Fruit fly (Drosophila melanogaster): ENCODE data around the gene tara.
A peak's percentile ranks its signal among the peaks of the same experiment; 100 is the strongest.

tara gene

dm6 chr3R:16207074-16207609 is 18.3 kb upstream of the tara start (continued):
- peak; percentile 97 for TF ChIP-seq CG5180 (GFP tag; optimal IDR thresholded peaks at IDR 0.05)
- TF ChIP-seq CG4282 (GFP tag; optimal IDR thresholded peaks at IDR 0.05): no peak
- TF ChIP-seq nerfin-1 (tag; optimal IDR thresholded peaks at IDR 0.05): peak; percentile 2
- peak; percentile 83 for TF ChIP-seq cg (GFP tag; optimal IDR thresholded peaks at IDR 0.05)
- TF ChIP-seq pros (GFP tag; optimal IDR thresholded peaks at IDR 0.05): peak; percentile 48
- TF ChIP-seq Vsx1 (GFP tag; optimal IDR thresholded peaks at IDR 0.05): no peak
- peak; percentile 97 for TF ChIP-seq CG12769 (tag; optimal IDR thresholded peaks at IDR 0.05)
- no peak for TF ChIP-seq CG16813 (GFP tag; IDR thresholded peaks at IDR 0.05; ENCODE audit: partially characterized antibody)
- no peak for TF ChIP-seq CG9876 (GFP tag; optimal IDR thresholded peaks at IDR 0.05)
- peak; percentile 84 for TF ChIP-seq abd-A (tag; optimal IDR thresholded peaks at IDR 0.05)
- no peak for TF ChIP-seq CG16779 (GFP tag; IDR thresholded peaks at IDR 0.05)
- peak; percentile 37 for TF ChIP-seq twi (tag; optimal IDR thresholded peaks at IDR 0.05)
- TF ChIP-seq chif (GFP tag; optimal IDR thresholded peaks at IDR 0.05): no peak
- no peak for TF ChIP-seq CG4424 (GFP tag; optimal IDR thresholded peaks at IDR 0.05)
- peak; percentile 91 for TF ChIP-seq cwo (GFP tag; optimal IDR thresholded peaks at IDR 0.05)
- TF ChIP-seq kni (GFP tag; optimal IDR thresholded peaks at IDR 0.05): peak; percentile 82
- TF ChIP-seq Xrp1 (GFP tag; IDR thresholded peaks at IDR 0.05): no peak
- TF ChIP-seq Dek (tag; optimal IDR thresholded peaks at IDR 0.05): peak; percentile 44
- TF ChIP-seq tgo (GFP tag; IDR thresholded peaks at IDR 0.05): 0 out of 3 replicates have a peak, but pooled peaks have one; percentile 13
- TF ChIP-seq CG32532 (GFP tag; IDR thresholded peaks at IDR 0.05): 0 out of 2 replicates have a peak, but pooled peaks have one; percentile 10
- peak; percentile 3 for TF ChIP-seq D19B (GFP tag; optimal IDR thresholded peaks at IDR 0.05)
- no peak for TF ChIP-seq CG8359 (GFP tag; optimal IDR thresholded peaks at IDR 0.05; ENCODE audit: borderline replicate concordance)
- 0 out of 2 replicates have a peak, but pooled peaks have one; percentile 9 for TF ChIP-seq tna (GFP tag; IDR thresholded peaks at IDR 0.05; ENCODE audit: partially characterized antibody)
- no peak for TF ChIP-seq Chrac-16 (GFP tag; optimal IDR thresholded peaks at IDR 0.05)
- no peak for TF ChIP-seq oc (tag; optimal IDR thresholded peaks at IDR 0.05)
- 0 out of 2 replicates have a peak, but pooled peaks have one; percentile 7 for TF ChIP-seq lmd (GFP tag; IDR thresholded peaks at IDR 0.05)
- peak; percentile 3 for TF ChIP-seq caup (GFP tag; optimal IDR thresholded peaks at IDR 0.05; ENCODE audit: severe bottlenecking)
- TF ChIP-seq CG2120 (GFP tag; optimal IDR thresholded peaks at IDR 0.05): peak; percentile 43
- TF ChIP-seq sob (GFP tag; IDR thresholded peaks at IDR 0.05): peak; percentile 59; the same call in 1 of the 2 replicates
- TF ChIP-seq CG8290 (GFP tag; optimal IDR thresholded peaks at IDR 0.05): peak; percentile 52
- TF ChIP-seq CG8290 (tag; optimal IDR thresholded peaks at IDR 0.05): peak in 1 of 2 experiments; percentile 81
- TF ChIP-seq Awh (GFP tag; IDR thresholded peaks at IDR 0.05): no peak
- peak; percentile 37 for TF ChIP-seq pfk (GFP tag; optimal IDR thresholded peaks at IDR 0.05)
- TF ChIP-seq CG9609 (GFP tag; optimal IDR thresholded peaks at IDR 0.05): peak; percentile 6
- TF ChIP-seq MESR4 (GFP tag; optimal IDR thresholded peaks at IDR 0.05): peak; percentile 7
- TF ChIP-seq esg (GFP tag; conservative IDR thresholded peaks at IDR 0.05): no peak
- TF ChIP-seq CG11560 (tag; IDR thresholded peaks at IDR 0.05): no peak
- 0 out of 3 replicates have a peak, but pooled peaks have one; percentile 8 for TF ChIP-seq H15 (GFP tag; IDR thresholded peaks at IDR 0.05)
- TF ChIP-seq otp (GFP tag; IDR thresholded peaks at IDR 0.05): no peak
- 0 out of 2 replicates have a peak, but pooled peaks have one; percentile 8 for TF ChIP-seq Ptx1 (GFP tag; IDR thresholded peaks at IDR 0.05)
- no peak for TF ChIP-seq CG17802 (tag; optimal IDR thresholded peaks at IDR 0.05)
- TF ChIP-seq NFAT (GFP tag; IDR thresholded peaks at IDR 0.05): 0 out of 2 replicates have a peak, but pooled peaks have one; percentile 30
- TF ChIP-seq CG2712 (tag; optimal IDR thresholded peaks at IDR 0.05): peak; percentile 27
- TF ChIP-seq CHES-1-like (GFP tag; optimal IDR thresholded peaks at IDR 0.05): no peak
- TF ChIP-seq Drgx (GFP tag; IDR thresholded peaks at IDR 0.05): peak; percentile 59
- TF ChIP-seq HHEX (GFP tag; optimal IDR thresholded peaks at IDR 0.05): peak; percentile 38
- peak; percentile 28 for TF ChIP-seq MTF-1 (GFP tag; optimal IDR thresholded peaks at IDR 0.05; ENCODE audit: borderline replicate concordance)
- TF ChIP-seq CG15514 (GFP tag; optimal IDR thresholded peaks at IDR 0.05): peak; percentile 90
- peak; percentile 64 for TF ChIP-seq CG13287 (GFP tag; IDR thresholded peaks at IDR 0.05; ENCODE audit: partially characterized antibody)
